Fruit fly (Drosophila melanogaster): ENCODE measurements around the gene RpL30.

RpL30 gene

dm6 chr2L:19011895-19012645, 3.0 kb upstream of the RpL30 start (continued):
- TF ChIP-seq insv (GFP tag; optimal IDR thresholded peaks at IDR 0.05) (no peak), CG10431 (GFP tag; optimal IDR thresholded peaks at IDR 0.05) (no peak), CG3065 (GFP tag; optimal IDR thresholded peaks at IDR 0.05) (no peak), Dfd (GFP tag; optimal IDR thresholded peaks at IDR 0.05) (no peak), Dll (GFP tag; IDR thresholded peaks at IDR 0.05; ENCODE audit: partially characterized antibody) (no peak), E2f2 (GFP tag; IDR thresholded peaks at IDR 0.05) (peak; percentile 55), fd64A (GFP tag; optimal IDR thresholded peaks at IDR 0.05) (peak; percentile 22), CG10274 (GFP tag; optimal IDR thresholded peaks at IDR 0.05) (peak; percentile 45), Neu2 (GFP tag; optimal IDR thresholded peaks at IDR 0.05; ENCODE audit: borderline replicate concordance) (no peak), CG9437 (GFP tag; optimal IDR thresholded peaks at IDR 0.05) (peak; percentile 65), CG1647 (GFP tag; optimal IDR thresholded peaks at IDR 0.05) (peak; percentile 66), tin (GFP tag; optimal IDR thresholded peaks at IDR 0.05) (peak; percentile 69), CG12942 (GFP tag; optimal IDR thresholded peaks at IDR 0.05) (peak; percentile 73), NFAT (GFP tag; IDR thresholded peaks at IDR 0.05) (peak; percentile 69), zfh1 (GFP tag; IDR thresholded peaks at IDR 0.05) (peak; percentile 84), CG11560 (tag; IDR thresholded peaks at IDR 0.05) (peak; percentile 59; the same call in 2 of the 3 replicates), Sry-β (GFP tag; optimal IDR thresholded peaks at IDR 0.05) (no peak), CG17612 (GFP tag; IDR thresholded peaks at IDR 0.05) (0 out of 2 replicates have a peak, but pooled peaks have one; percentile 23), CG7839 (tag; optimal IDR thresholded peaks at IDR 0.05) (peak; percentile 89), CG13123 (GFP tag; optimal IDR thresholded peaks at IDR 0.05) (peak; percentile 29), CG11696 (GFP tag; IDR thresholded peaks at IDR 0.05) (0 out of 2 replicates have a peak, but pooled peaks have one; percentile 32), her (GFP tag; optimal IDR thresholded peaks at IDR 0.05) (peak; percentile 84), Dp (GFP tag; optimal IDR thresholded peaks at IDR 0.05) (no peak), CG6175 (GFP tag; IDR thresholded peaks at IDR 0.05) (peak; percentile 78), abd-A (tag; optimal IDR thresholded peaks at IDR 0.05) (peak; percentile 96), Dbx (GFP tag; IDR thresholded peaks at IDR 0.05) (peak; percentile 84), CG5953 (GFP tag; IDR thresholded peaks at IDR 0.05) (peak; percentile 82), BEAF-32 (GFP tag; optimal IDR thresholded peaks at IDR 0.05) (no peak), CG8290 (GFP tag; optimal IDR thresholded peaks at IDR 0.05) (no peak), CG8290 (tag; optimal IDR thresholded peaks at IDR 0.05) (peak in 1 of 2 experiments; percentile 93), chn (GFP tag; optimal IDR thresholded peaks at IDR 0.05) (peak; percentile 74), ara (GFP tag; IDR thresholded peaks at IDR 0.05) (peak; percentile 80), HLH3B (GFP tag; IDR thresholded peaks at IDR 0.05) (peak; percentile 83), CG2129 (GFP tag; IDR thresholded peaks at IDR 0.05; ENCODE audit: partially characterized antibody) (no peak), CG18011 (GFP tag; optimal IDR thresholded peaks at IDR 0.05) (peak; percentile 3), sd (tag; optimal IDR thresholded peaks at IDR 0.05) (peak; percentile 64), CG16813 (GFP tag; IDR thresholded peaks at IDR 0.05; ENCODE audit: partially characterized antibody) (no peak), CG5245 (GFP tag; optimal IDR thresholded peaks at IDR 0.05) (peak; percentile 63), gce (GFP tag; IDR thresholded peaks at IDR 0.05) (peak; percentile 76), MESR4 (GFP tag; optimal IDR thresholded peaks at IDR 0.05) (no peak), NC2β (GFP tag; optimal IDR thresholded peaks at IDR 0.05) (peak; percentile 56), CG11504 (tag; optimal IDR thresholded peaks at IDR 0.05) (peak; percentile 81), Hr78 (GFP tag; optimal IDR thresholded peaks at IDR 0.05) (no peak), CG10267 (tag; optimal IDR thresholded peaks at IDR 0.05) (peak; percentile 58), caup (GFP tag; optimal IDR thresholded peaks at IDR 0.05; ENCODE audit: severe bottlenecking) (peak; percentile 82), Sox100B (GFP tag; optimal IDR thresholded peaks at IDR 0.05) (peak; percentile 66), run (tag; optimal IDR thresholded peaks at IDR 0.05) (peak; percentile 33), ap (GFP tag; IDR thresholded peaks at IDR 0.05) (peak; percentile 72), CG2116 (GFP tag; optimal IDR thresholded peaks at IDR 0.05) (peak; percentile 22)

Data from whole organism, embryonic.